Fruit fly (Drosophila melanogaster): ENCODE measurements around the gene CG8188.

DNA sequence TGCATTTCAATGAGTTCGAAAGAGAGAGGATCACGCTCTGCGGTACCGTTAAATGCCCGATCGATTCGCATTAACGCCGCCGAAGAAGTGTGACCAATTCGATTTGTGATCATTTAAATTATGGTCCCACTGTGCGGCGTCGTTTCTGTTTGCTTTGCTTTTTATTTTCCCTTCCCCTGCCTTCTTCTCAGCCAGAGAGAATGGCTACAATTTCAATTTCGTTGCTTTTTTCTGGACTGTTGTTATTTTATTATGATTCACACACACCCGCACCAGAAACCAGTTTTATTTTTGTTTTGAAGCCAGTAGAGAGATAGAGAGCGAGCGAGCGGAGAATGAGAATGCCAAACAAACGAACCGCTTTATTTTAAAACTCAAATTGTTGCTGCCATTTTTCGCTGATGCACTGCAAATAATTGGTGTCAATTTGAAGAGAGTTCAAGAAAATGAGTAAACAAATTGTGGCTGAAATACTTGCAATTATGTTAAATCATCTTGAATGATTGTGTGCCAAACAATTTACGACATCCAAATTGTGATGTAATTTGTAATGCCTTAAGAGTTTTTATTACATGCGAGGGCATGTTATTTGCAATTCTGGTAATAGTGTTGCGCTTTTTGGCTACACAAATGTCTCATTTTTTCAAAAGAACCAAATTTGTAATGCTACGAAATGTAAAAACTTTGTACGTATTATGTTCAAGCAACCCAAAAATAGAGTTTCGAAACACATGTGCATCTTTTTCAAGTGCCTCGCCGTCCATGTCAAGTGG, 40.0 kb upstream of the CG8188 start:
- TF ChIP-seq CTCF (optimal IDR thresholded peaks at IDR 0.05) (no peak), CG8478 (optimal IDR thresholded peaks at IDR 0.05) (no peak)

Measured in S2 (cell line).